Fruit fly (Drosophila melanogaster): ENCODE results near the gene CG14442.

CG14442 gene

DNA sequence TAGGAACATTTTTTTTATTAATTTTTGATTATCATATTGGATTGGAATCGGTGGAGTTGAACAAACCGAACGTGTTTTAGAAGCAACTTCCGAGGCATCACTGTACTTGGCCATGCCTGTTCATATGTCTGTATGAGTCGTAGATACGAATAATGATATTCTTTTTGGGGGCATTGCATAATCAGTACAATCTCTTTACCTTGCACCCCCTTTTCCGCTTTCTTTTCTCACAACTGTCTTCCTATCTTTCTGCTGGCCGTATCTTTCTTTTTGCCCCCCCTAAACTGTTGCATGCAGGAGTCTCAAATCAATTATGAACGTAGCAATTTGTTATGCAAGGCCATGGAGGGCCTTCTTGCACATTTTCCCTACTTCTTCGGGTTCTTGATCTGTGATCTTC is 11.1 kb upstream of the CG14442 start:
- no peak for TF ChIP-seq fru (GFP tag; optimal IDR thresholded peaks at IDR 0.05)
- no peak for TF ChIP-seq HLH106 (tag; optimal IDR thresholded peaks at IDR 0.05)
- no peak for TF ChIP-seq brk (GFP tag; optimal IDR thresholded peaks at IDR 0.05)

DNA sequence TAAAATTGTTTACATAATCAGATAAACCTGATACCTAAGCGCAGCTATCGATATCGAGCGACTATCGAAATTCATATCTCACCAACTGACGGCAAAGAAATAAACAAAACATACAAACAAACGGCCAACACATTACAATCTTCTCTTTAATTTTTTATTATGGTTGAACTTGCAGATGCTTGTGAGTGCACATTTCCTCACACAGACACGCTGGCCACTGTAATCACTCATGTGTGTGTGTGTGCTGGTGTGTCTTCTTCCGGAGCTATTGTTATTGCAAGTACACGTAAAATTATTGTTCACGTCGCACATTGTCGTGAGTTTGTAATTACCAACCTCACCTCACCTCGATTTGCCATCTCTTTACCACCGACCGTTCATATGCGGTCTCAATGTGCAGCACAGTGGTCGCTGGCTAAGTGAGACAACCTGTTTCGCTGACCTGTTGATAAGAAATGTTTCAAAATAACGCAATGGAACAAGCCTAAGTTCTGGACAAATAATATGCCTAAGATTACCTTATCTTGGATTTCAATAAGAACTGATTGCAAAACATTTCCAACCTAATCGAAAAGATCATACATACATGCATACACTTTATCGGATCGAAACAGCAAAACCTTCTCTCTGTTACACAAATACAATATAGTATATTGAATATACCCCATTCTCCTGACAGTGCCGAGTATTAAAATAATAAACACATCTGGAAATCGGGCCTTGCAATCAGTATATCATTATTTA is 10.4 kb upstream of the CG14442 start:
- TF ChIP-seq woc (GFP tag; optimal IDR thresholded peaks at IDR 0.05) (peak; percentile 6), Hnf4 (GFP tag; optimal IDR thresholded peaks at IDR 0.05) (no peak), foxo (GFP tag; optimal IDR thresholded peaks at IDR 0.05) (peak in 1 of 2 experiments; percentile 33), HLH106 (tag; optimal IDR thresholded peaks at IDR 0.05) (peak; percentile 9), h (GFP tag; optimal IDR thresholded peaks at IDR 0.05) (no peak), fru (GFP tag; optimal IDR thresholded peaks at IDR 0.05) (peak; percentile 33)

DNA sequence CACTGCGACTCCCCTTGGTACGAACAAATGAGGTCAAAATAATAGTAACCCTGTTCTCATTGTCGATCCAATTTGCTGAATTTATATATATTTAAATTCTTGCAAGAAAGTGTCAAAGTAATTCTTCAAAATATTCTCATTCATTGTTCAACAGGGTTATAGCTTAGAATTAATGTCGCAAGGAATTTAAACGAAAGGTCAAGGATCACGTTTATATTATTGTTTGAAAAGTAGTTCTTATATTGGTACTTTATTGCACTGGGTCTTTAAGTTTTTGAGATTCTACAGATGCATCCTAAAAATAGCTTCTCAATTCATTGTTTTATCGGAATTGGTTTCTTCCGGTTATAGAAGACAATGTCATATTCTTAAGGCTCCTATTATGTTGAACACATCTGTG is 9.2 kb upstream of the CG14442 start:
- no peak for TF ChIP-seq dsf (GFP tag; optimal IDR thresholded peaks at IDR 0.05; ENCODE audit: borderline replicate concordance)
- no peak for TF ChIP-seq dmrt93B (GFP tag; optimal IDR thresholded peaks at IDR 0.05)
- no peak for TF ChIP-seq jim (GFP tag; optimal IDR thresholded peaks at IDR 0.05)
- no peak for TF ChIP-seq CG9705 (GFP tag; optimal IDR thresholded peaks at IDR 0.05)
- no peak for TF ChIP-seq Hnf4 (GFP tag; optimal IDR thresholded peaks at IDR 0.05)
- no peak for TF ChIP-seq sv (GFP tag; optimal IDR thresholded peaks at IDR 0.05)
- TF ChIP-seq Jra (GFP tag; optimal IDR thresholded peaks at IDR 0.05): no peak
- TF ChIP-seq rgr (GFP tag; optimal IDR thresholded peaks at IDR 0.05): no peak
- no peak for TF ChIP-seq Rel (GFP tag; optimal IDR thresholded peaks at IDR 0.05)
- TF ChIP-seq Rel (tag; optimal IDR thresholded peaks at IDR 0.05): no peak
- TF ChIP-seq sage (GFP tag; optimal IDR thresholded peaks at IDR 0.05): no peak
- TF ChIP-seq Dfd (GFP tag; optimal IDR thresholded peaks at IDR 0.05): no peak
- no peak for TF ChIP-seq Sp1 (GFP tag; optimal IDR thresholded peaks at IDR 0.05)
- no peak for TF ChIP-seq dl (GFP tag; optimal IDR thresholded peaks at IDR 0.05; ENCODE audit: insufficient read depth in 1 of 2, partially characterized antibody in 2 of 2)
- no peak for TF ChIP-seq Myc (optimal IDR thresholded peaks at IDR 0.05)
- TF ChIP-seq h (GFP tag; optimal IDR thresholded peaks at IDR 0.05): no peak
- no peak for TF ChIP-seq pan (optimal IDR thresholded peaks at IDR 0.05)

DNA sequence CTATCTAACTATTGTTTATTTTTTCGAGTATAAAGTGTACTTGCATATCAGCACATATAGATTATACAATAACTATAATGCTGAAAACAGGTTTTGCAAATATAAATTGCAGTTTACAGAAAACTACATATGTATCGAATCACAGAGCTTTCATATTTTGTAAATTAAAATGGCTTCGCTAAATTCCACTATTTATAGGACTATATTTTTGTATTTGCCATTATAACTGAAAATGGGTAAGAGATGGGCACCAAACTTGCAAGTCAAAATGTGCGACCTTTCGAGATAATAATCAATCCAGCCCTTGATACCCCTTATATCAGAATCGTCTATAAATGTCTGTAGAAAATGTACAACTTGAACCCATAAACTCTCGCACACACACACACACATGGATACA is 8.4 kb upstream of the CG14442 start:
- TF ChIP-seq dl (GFP tag; optimal IDR thresholded peaks at IDR 0.05; ENCODE audit: insufficient read depth in 1 of 2, partially characterized antibody in 2 of 2): no peak
- TF ChIP-seq HLH106 (tag; optimal IDR thresholded peaks at IDR 0.05): no peak
- TF ChIP-seq tai (GFP tag; optimal IDR thresholded peaks at IDR 0.05): no peak
- TF ChIP-seq sage (GFP tag; optimal IDR thresholded peaks at IDR 0.05): no peak

DNA sequence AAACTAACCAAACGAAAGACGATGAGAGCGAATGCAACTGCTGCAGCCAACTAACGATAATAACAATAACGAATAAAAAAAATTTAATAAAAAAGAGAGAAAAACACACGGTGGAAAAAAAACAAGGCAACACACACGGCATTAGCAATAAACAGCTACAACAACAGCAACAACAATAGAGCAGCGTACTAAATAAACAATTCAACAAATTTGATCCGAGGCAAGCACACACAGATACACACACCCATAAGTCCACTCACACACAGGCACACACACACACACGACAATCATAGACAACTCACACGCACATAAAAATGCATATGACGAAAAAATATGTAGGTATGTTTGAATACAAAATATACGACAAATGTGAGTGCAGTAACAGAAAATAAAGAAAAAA is 7.8 kb upstream of the CG14442 start:
- TF ChIP-seq Vsx2 (GFP tag; optimal IDR thresholded peaks at IDR 0.05; ENCODE audit: partially characterized antibody): no peak
- TF ChIP-seq N (GFP tag; optimal IDR thresholded peaks at IDR 0.05): no peak
- no peak for TF ChIP-seq CG32264 (GFP tag; optimal IDR thresholded peaks at IDR 0.05)
- no peak for TF ChIP-seq Hr78 (GFP tag; optimal IDR thresholded peaks at IDR 0.05)
- TF ChIP-seq Dfd (GFP tag; optimal IDR thresholded peaks at IDR 0.05): no peak
- TF ChIP-seq OdsH (GFP tag; optimal IDR thresholded peaks at IDR 0.05): no peak
- no peak for TF ChIP-seq jim (GFP tag; optimal IDR thresholded peaks at IDR 0.05)
- no peak for TF ChIP-seq rgr (GFP tag; optimal IDR thresholded peaks at IDR 0.05)
- no peak for TF ChIP-seq tai (GFP tag; optimal IDR thresholded peaks at IDR 0.05)
- TF ChIP-seq Sp1 (GFP tag; optimal IDR thresholded peaks at IDR 0.05): no peak
- no peak for TF ChIP-seq Mio (GFP tag; optimal IDR thresholded peaks at IDR 0.05)

DNA sequence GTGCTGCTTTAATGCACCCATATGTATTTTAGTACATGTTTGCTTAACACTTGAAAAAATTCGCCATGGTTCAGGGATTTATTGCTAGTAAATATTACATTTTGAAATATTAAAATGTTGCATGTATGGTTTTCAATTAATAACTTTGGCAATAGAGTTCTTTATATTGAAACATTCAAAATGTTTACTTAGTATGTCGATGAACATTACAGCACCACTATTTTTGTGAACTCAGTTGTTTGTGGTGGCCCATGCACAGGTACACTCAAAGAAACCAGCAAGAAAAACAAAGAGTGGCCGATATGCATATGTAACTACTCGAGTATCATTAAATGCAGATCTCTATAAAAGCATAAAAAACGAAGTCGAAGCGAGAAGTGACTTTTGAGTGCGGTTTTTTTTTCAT is 7.2 kb upstream of the CG14442 start:
- no peak for TF ChIP-seq jim (GFP tag; optimal IDR thresholded peaks at IDR 0.05)
- peak; percentile 20 for TF ChIP-seq sv (GFP tag; optimal IDR thresholded peaks at IDR 0.05)
